Fruit fly (Drosophila melanogaster) whole organism, pupa: ENCODE results near the gene Cpr62Bb.
A peak's percentile ranks its signal among the peaks of the same experiment; 100 is the strongest.

Experiments used
- CG10348 ChIP-seq: fragments of 200-800 bp; sonication (Bioruptor generic); IDR thresholded peaks from 2 replicates; pipeline ENCODE4 v1.3.6; 2022; ENCODE audit warnings: missing biosample characterization, missing genetic modification characterization
- CG13204 ChIP-seq: fragments of 200-800 bp; sonication (Bioruptor generic); optimal IDR thresholded peaks from 2 replicates; lab custom pipeline; 2018; ENCODE audit warnings: missing biosample characterization, mild to moderate bottlenecking, missing genetic modification characterization, moderate library complexity
- CG14655 ChIP-seq: fragments of 200-800 bp; sonication (Bioruptor generic); optimal IDR thresholded peaks from 3 replicates; lab custom pipeline; 2017; ENCODE audit warnings: mild to moderate bottlenecking, missing biosample characterization, missing genetic modification reagents, missing genetic modification characterization
- CG17806 ChIP-seq: fragments of 200-800 bp; sonication (Bioruptor generic); optimal IDR thresholded peaks from 2 replicates; lab custom pipeline; 2018; ENCODE audit warnings: missing biosample characterization, mild to moderate bottlenecking, missing genetic modification characterization, moderate library complexity
- CG32121 ChIP-seq: fragments of 200-800 bp; sonication (Bioruptor generic); IDR thresholded peaks from 2 replicates; pipeline ENCODE4 v1.3.6; 2022; ENCODE audit warnings: missing biosample characterization, missing genetic modification characterization
- CG34367 ChIP-seq: fragments of 200-800 bp; sonication (Bioruptor generic); optimal IDR thresholded peaks from 2 replicates; lab custom pipeline; 2018; ENCODE audit warnings: missing biosample characterization, mild to moderate bottlenecking, missing genetic modification characterization
- CG4496 ChIP-seq: fragments of 200-800 bp; sonication (Bioruptor generic); IDR thresholded peaks from 3 replicates; pipeline ENCODE4 v1.3.6; 2022; ENCODE audit warnings: missing biosample characterization, missing genetic modification characterization
- CG8159 ChIP-seq: fragments of 200-800 bp; sonication (Bioruptor generic); optimal IDR thresholded peaks from 3 replicates; lab custom pipeline; 2018; ENCODE audit warnings: missing biosample characterization, mild to moderate bottlenecking, missing genetic modification characterization, moderate library complexity
- CG8301 ChIP-seq: fragments of 200-800 bp; sonication (Bioruptor generic); optimal IDR thresholded peaks from 2 replicates; lab custom pipeline; 2018; ENCODE audit warnings: missing biosample characterization, mild to moderate bottlenecking, missing genetic modification characterization
- D1 ChIP-seq: fragments of 200-800 bp; sonication (Bioruptor generic); optimal IDR thresholded peaks from 2 replicates; lab custom pipeline; 2018; ENCODE audit warnings: missing biosample characterization, mild to moderate bottlenecking, missing genetic modification characterization, moderate library complexity
- EcR ChIP-seq: fragments of 200-800 bp; sonication (Bioruptor generic); optimal IDR thresholded peaks from 3 replicates; lab custom pipeline; 2019; ENCODE audit warnings: missing biosample characterization, missing genetic modification characterization, mild to moderate bottlenecking, moderate library complexity, missing genetic modification reagents
- Pif1B ChIP-seq: fragments of 200-800 bp; sonication (Bioruptor generic); optimal IDR thresholded peaks from 3 replicates; lab custom pipeline; 2016; ENCODE audit warnings: missing biosample characterization, missing genetic modification characterization
- Snoo ChIP-seq: fragments of 200-800 bp; sonication (Bioruptor generic); optimal IDR thresholded peaks from 3 replicates; lab custom pipeline; 2017; ENCODE audit warnings: missing biosample characterization, mild to moderate bottlenecking, missing genetic modification characterization, inconsistent platforms
- rn ChIP-seq: fragments of 200-800 bp; sonication (Bioruptor generic); IDR thresholded peaks from 2 replicates; pipeline ENCODE4 v1.3.6; 2022; ENCODE audit warnings: missing biosample characterization, missing genetic modification characterization

DNA sequence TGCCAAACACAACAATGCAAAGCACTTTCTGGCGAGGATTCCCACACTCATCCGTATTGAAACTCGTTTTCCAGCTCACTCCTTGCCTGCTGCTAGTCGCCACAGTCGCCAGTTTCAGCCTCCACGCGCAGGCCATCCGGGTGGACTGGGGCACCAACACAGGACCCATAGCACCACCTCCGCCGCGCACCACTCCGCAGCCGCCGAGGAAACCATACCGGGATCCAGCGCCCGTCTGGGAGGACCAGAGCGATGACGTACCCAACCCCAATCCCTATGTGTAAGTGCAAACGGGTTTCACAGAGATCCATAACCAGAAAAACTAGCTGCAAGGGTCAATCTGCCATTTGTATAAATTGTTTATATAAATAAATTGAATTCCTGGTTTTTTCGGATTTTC, 13.8 kb downstream of the Cpr62Bb start:
- TF ChIP-seq D1 (tag; lab: Kevin White, UChicago) (no peak), EcR (GFP tag; lab: Kevin White, UChicago) (peak; percentile 84), CG8301 (tag; lab: Kevin White, UChicago) (no peak), CG14655 (GFP tag; lab: Kevin White, UChicago) (no peak), CG4496 (GFP tag; lab: Robert Waterston, UW) (no peak; the same call in 2 of the 3 replicates), rn (GFP tag; lab: Robert Waterston, UW) (no peak), CG10348 (no peak), CG17806 (tag; lab: Kevin White, UChicago) (no peak), Pif1B (GFP tag; lab: Kevin White, UChicago) (no peak), CG8159 (no peak), Snoo (tag; lab: Kevin White, UChicago) (no peak), CG34367 (tag; lab: Kevin White, UChicago) (no peak), CG32121 (GFP tag; lab: Robert Waterston, UW) (no peak), CG13204 (GFP tag; lab: Kevin White, UChicago) (peak; percentile 36)
